Worm (Caenorhabditis elegans): ENCODE results near the gene C04A11.1.

- TF ChIP-seq cog-1 (tag; optimal IDR thresholded peaks at IDR 0.05) (no peak), flt-1 (GFP tag; IDR thresholded peaks at IDR 0.05) (no peak), ztf-29 (GFP tag; IDR thresholded peaks at IDR 0.05) (no peak), tab-1 (GFP tag; IDR thresholded peaks at IDR 0.05) (no peak), ref-1 (GFP tag; conservative IDR thresholded peaks at IDR 0.05) (no peak), klf-2 (GFP tag; conservative IDR thresholded peaks at IDR 0.05) (no peak), ztf-23 (GFP tag; IDR thresholded peaks at IDR 0.05) (no peak)
Observed at ce11 chrX:13702923-13703322, 42.6 kb downstream of the C04A11.1 start.

Measured in whole organism, midembryonic.